Fruit fly (Drosophila melanogaster) Kc167 (cell line): ENCODE measurements around the gene TfIIEalpha.

Source experiments
- Myc ChIP-seq: fragments of >200 bp; optimal IDR thresholded peaks from 2 replicates; lab custom pipeline; 2017; ENCODE audit warnings: missing external identifiers
- Sin3A ChIP-seq: fragments of >200 bp; optimal IDR thresholded peaks from 2 replicates; lab custom pipeline; 2018; ENCODE audit warnings: missing external identifiers
- h ChIP-seq: fragments of >200 bp; optimal IDR thresholded peaks from 3 replicates; lab custom pipeline; 2018; ENCODE audit warnings: missing external identifiers
- insv ChIP-seq: fragments of >200 bp; optimal IDR thresholded peaks from 3 replicates; lab custom pipeline; 2018; ENCODE audit warnings: missing external identifiers
- psq ChIP-seq: fragments of >200 bp; optimal IDR thresholded peaks from 2 replicates; lab custom pipeline; 2017; ENCODE audit warnings: missing external identifiers
- ttk ChIP-seq: sonication (Bioruptor generic); optimal IDR thresholded peaks from 2 replicates; lab custom pipeline; 2017; ENCODE audit warnings: missing external identifiers

- TF ChIP-seq Sin3A = no peak
- TF ChIP-seq psq = no peak
- TF ChIP-seq ttk = no peak
- TF ChIP-seq insv (lab: Kevin White, UChicago) = no peak
- no peak for TF ChIP-seq h (lab: Kevin White, UChicago)
- no peak for TF ChIP-seq Myc (lab: Kevin White, UChicago)
Measured at dm6 chr3L:11695063-11695462, 13.2 kb downstream of the TfIIEalpha start.
